Fruit fly (Drosophila melanogaster) whole organism, wandering third instar larva: ENCODE results near the gene peb.

Source experiments
- Abd-B ChIP-seq: fragments of >200 bp; optimal IDR thresholded peaks from 2 replicates; lab custom pipeline; 2017; ENCODE audit warnings: missing biosample characterization, missing genetic modification characterization
- CG32264 ChIP-seq: fragments of 200-800 bp; sonication (Bioruptor generic); optimal IDR thresholded peaks from 2 replicates; lab custom pipeline; 2016; ENCODE audit warnings: missing biosample characterization, missing genetic modification characterization
- CrebA ChIP-seq: fragments of 200-800 bp; sonication (Bioruptor generic); optimal IDR thresholded peaks from 2 replicates; lab custom pipeline; 2016; ENCODE audit warnings: missing biosample characterization, mild to moderate bottlenecking, missing genetic modification characterization, borderline replicate concordance
- Dfd ChIP-seq: fragments of >200 bp; optimal IDR thresholded peaks from 2 replicates; lab custom pipeline; 2017; ENCODE audit warnings: missing biosample characterization, missing genetic modification characterization
- Dif ChIP-seq: fragments of 200-275, 200-300 bp; sonication (Bioruptor generic); optimal IDR thresholded peaks from 2 replicates; lab custom pipeline; 2018; ENCODE audit warnings: missing biosample characterization, missing genetic modification characterization; ENCODE audit not compliant: partially characterized antibody
- GATAd ChIP-seq: sonication (Bioruptor generic); optimal IDR thresholded peaks from 2 replicates; lab custom pipeline; 2016; ENCODE audit warnings: missing biosample characterization, missing genetic modification characterization
- HLH106 ChIP-seq: fragments of 200-800 bp; optimal IDR thresholded peaks from 3 replicates; lab custom pipeline; 2019; ENCODE audit warnings: missing biosample characterization, mild to moderate bottlenecking, missing genetic modification characterization, moderate library complexity
- Hnf4 ChIP-seq: fragments of 200-800 bp; sonication (Bioruptor generic); optimal IDR thresholded peaks from 2 replicates; lab custom pipeline; 2016; ENCODE audit warnings: missing biosample characterization, mild to moderate bottlenecking, missing genetic modification characterization
- Hr78 ChIP-seq: fragments of >200 bp; optimal IDR thresholded peaks from 2 replicates; lab custom pipeline; 2017; ENCODE audit warnings: missing biosample characterization, missing genetic modification characterization
- Hr83 ChIP-seq: fragments of 200-300 bp; sonication (Bioruptor generic); optimal IDR thresholded peaks from 2 replicates; lab custom pipeline; 2016; ENCODE audit warnings: missing biosample characterization, mild to moderate bottlenecking, missing genetic modification characterization, moderate library complexity; ENCODE audit not compliant: poor library complexity, severe bottlenecking
- Jra ChIP-seq: sonication (Bioruptor generic); optimal IDR thresholded peaks from 2 replicates; lab custom pipeline; 2016; ENCODE audit warnings: missing biosample characterization, missing genetic modification characterization
- Mio ChIP-seq: sonication (Bioruptor generic); optimal IDR thresholded peaks from 2 replicates; lab custom pipeline; 2016; ENCODE audit warnings: missing biosample characterization, missing genetic modification characterization
- Myc ChIP-seq: fragments of >200 bp; optimal IDR thresholded peaks from 2 replicates; lab custom pipeline; 2017
- N ChIP-seq: fragments of >200 bp; optimal IDR thresholded peaks from 2 replicates; lab custom pipeline; 2018; ENCODE audit warnings: missing biosample characterization, missing external identifiers, missing genetic modification characterization
- OdsH ChIP-seq: fragments of 200-800 bp; sonication (Bioruptor generic); optimal IDR thresholded peaks from 2 replicates; lab custom pipeline; 2016; ENCODE audit warnings: missing biosample characterization, mild to moderate bottlenecking, missing genetic modification characterization
- Rel ChIP-seq, 2 experiments: fragments of 200-800 bp; sonication (Bioruptor generic) in 1 of 2; optimal IDR thresholded peaks; 2 replicates in 1 of 2; 3 replicates in 1 of 2; lab custom pipeline; 2016 to 2019; ENCODE audit warnings: mild to moderate bottlenecking in 2 of 2, missing biosample characterization in 2 of 2, missing genetic modification characterization in 2 of 2, moderate library complexity in 1 of 2
- Sp1 ChIP-seq: fragments of 200-800 bp; sonication (Bioruptor generic); optimal IDR thresholded peaks from 3 replicates; lab custom pipeline; 2019; ENCODE audit warnings: missing biosample characterization, mild to moderate bottlenecking, missing genetic modification characterization, moderate library complexity
- Vsx2 ChIP-seq: fragments of 200-300, 225-300 bp; sonication (Bioruptor generic); optimal IDR thresholded peaks from 2 replicates; lab custom pipeline; 2018; ENCODE audit warnings: missing biosample characterization, missing genetic modification characterization; ENCODE audit not compliant: partially characterized antibody
- br ChIP-seq: fragments of 200-800 bp; sonication (Bioruptor generic); optimal IDR thresholded peaks from 2 replicates; lab custom pipeline; 2016; ENCODE audit warnings: missing biosample characterization, missing genetic modification characterization
- brk ChIP-seq: fragments of 200-800 bp; sonication (Bioruptor generic); optimal IDR thresholded peaks from 2 replicates; lab custom pipeline; 2016; ENCODE audit warnings: missing biosample characterization, mild to moderate bottlenecking, missing genetic modification characterization
- dmrt93B ChIP-seq: fragments of 200-800 bp; sonication (Bioruptor generic); optimal IDR thresholded peaks from 2 replicates; lab custom pipeline; 2018; ENCODE audit warnings: missing biosample characterization, mild to moderate bottlenecking, missing genetic modification characterization
- dsf ChIP-seq: sonication (Bioruptor generic); optimal IDR thresholded peaks from 2 replicates; lab custom pipeline; 2016; ENCODE audit warnings: missing biosample characterization, missing genetic modification characterization, borderline replicate concordance
- ey ChIP-seq: fragments of 200-800 bp; sonication (Bioruptor generic); optimal IDR thresholded peaks from 2 replicates; lab custom pipeline; 2016; ENCODE audit warnings: missing biosample characterization, missing genetic modification characterization
- foxo ChIP-seq, 2 experiments: fragments of 200-800 bp; sonication (Bioruptor generic); optimal IDR thresholded peaks; 2 replicates in 1 of 2; 3 replicates in 1 of 2; lab custom pipeline; 2016 to 2017; ENCODE audit warnings: missing biosample characterization in 2 of 2, missing genetic modification characterization in 2 of 2
- h ChIP-seq: fragments of 200-800 bp; sonication (Bioruptor generic); optimal IDR thresholded peaks from 3 replicates; lab custom pipeline; 2016; ENCODE audit warnings: missing biosample characterization, mild to moderate bottlenecking, missing genetic modification characterization
- jim ChIP-seq: fragments of 175-275, 200-325 bp; sonication (Bioruptor generic); optimal IDR thresholded peaks from 2 replicates; lab custom pipeline; 2016; ENCODE audit warnings: missing biosample characterization, mild to moderate bottlenecking, missing genetic modification characterization
- lola ChIP-seq: fragments of >200 bp; optimal IDR thresholded peaks from 2 replicates; lab custom pipeline; 2017; ENCODE audit warnings: missing biosample characterization, missing genetic modification characterization
- pan ChIP-seq: fragments of >200 bp; optimal IDR thresholded peaks from 2 replicates; lab custom pipeline; 2017
- psq ChIP-seq: fragments of 200-800 bp; sonication (Bioruptor generic); optimal IDR thresholded peaks from 3 replicates; lab custom pipeline; 2017; ENCODE audit warnings: missing biosample characterization, mild to moderate bottlenecking, missing genetic modification characterization, moderate library complexity
- rgr ChIP-seq: fragments of 200-800 bp; sonication (Bioruptor generic); optimal IDR thresholded peaks from 3 replicates; lab custom pipeline; 2016; ENCODE audit warnings: missing biosample characterization, mild to moderate bottlenecking, missing genetic modification characterization
- sage ChIP-seq: fragments of 200-800 bp; sonication (Bioruptor generic); optimal IDR thresholded peaks from 2 replicates; lab custom pipeline; 2016; ENCODE audit warnings: missing biosample characterization, mild to moderate bottlenecking, missing genetic modification characterization
- sv ChIP-seq: fragments of 200-800 bp; sonication (Bioruptor generic); optimal IDR thresholded peaks from 3 replicates; lab custom pipeline; 2016; ENCODE audit warnings: missing biosample characterization, missing genetic modification characterization
- tai ChIP-seq: sonication (Bioruptor generic); optimal IDR thresholded peaks from 2 replicates; lab custom pipeline; 2016; ENCODE audit warnings: missing biosample characterization, missing genetic modification characterization
- usp ChIP-seq: fragments of >200 bp; optimal IDR thresholded peaks from 2 replicates; lab custom pipeline; 2017; ENCODE audit warnings: missing biosample characterization, missing genetic modification characterization
- woc ChIP-seq: sonication (Bioruptor generic); optimal IDR thresholded peaks from 2 replicates; lab custom pipeline; 2016; ENCODE audit warnings: missing biosample characterization, mild to moderate bottlenecking, missing genetic modification characterization

The peb gene

DNA sequence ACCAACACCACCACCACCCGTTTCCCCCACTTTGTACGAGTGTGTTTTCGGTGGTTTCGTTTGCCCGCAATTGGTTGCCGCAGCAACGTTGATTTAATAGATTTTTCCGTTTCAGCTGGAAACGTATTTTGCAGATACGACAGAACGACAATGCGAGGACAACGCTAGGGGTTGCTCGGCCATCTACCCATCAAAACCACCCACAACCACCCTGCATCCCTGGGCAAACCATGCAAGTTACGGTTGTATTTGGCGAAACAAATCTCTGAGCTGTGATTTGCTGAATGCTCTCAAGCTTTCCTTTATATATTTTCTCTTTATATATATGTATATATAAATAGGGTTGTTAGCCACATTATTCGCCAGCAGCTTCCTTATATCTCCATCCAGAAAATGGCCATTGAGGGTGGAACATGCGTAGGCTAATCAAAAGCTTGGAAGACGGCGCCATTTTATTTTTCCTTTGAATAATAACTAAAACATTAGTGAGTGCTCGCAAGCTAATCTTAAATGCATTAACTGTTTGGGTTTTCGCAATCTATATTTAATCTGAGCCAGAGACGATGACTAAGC, 17.4 kb upstream of the peb start:
- TF ChIP-seq Myc (no peak), psq (GFP tag; lab: Kevin White, UChicago) (no peak), N (GFP tag; lab: Kevin White, UChicago) (no peak), rgr (GFP tag; lab: Kevin White, UChicago) (no peak), woc (GFP tag; lab: Kevin White, UChicago) (no peak), ey (GFP tag; lab: Kevin White, UChicago) (no peak), Vsx2 (GFP tag; lab: Kevin White, UChicago) (no peak), Abd-B (no peak), jim (GFP tag; lab: Kevin White, UChicago) (no peak), sage (GFP tag; lab: Kevin White, UChicago) (no peak), dsf (no peak), Jra (no peak), Dif (GFP tag; lab: Kevin White, UChicago) (no peak), HLH106 (no peak), usp (GFP tag; lab: Kevin White, UChicago) (no peak), CG32264 (no peak), Hr78 (GFP tag; lab: Kevin White, UChicago) (no peak), br (no peak), lola (no peak), GATAd (GFP tag; lab: Kevin White, UChicago) (no peak)

DNA sequence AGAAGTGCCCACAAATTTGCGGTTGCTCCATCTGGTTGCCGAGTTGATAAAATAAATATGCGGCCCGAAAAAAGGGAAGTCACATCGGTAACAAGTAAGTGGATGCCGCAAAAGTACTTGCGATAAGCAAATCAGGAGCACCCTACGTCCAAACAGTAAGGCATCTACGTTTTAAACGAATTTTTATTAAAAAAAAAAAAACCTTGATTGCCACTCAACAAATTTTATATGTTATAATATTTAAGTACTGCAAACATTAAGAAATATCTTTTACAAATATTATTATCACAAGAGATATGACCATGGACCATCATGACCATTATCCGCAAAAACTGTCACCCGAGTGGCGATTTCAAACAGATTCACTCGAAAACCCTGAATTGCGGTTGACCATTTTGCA, 13.3 kb upstream of the peb start:
- TF ChIP-seq brk (GFP tag; lab: Kevin White, UChicago) (no peak), Hr83 (GFP tag; lab: Kevin White, UChicago) (no peak), OdsH (GFP tag; lab: Kevin White, UChicago) (peak; percentile 17), CG32264 (no peak), dmrt93B (GFP tag; lab: Kevin White, UChicago) (no peak), pan (no peak), HLH106 (no peak), foxo (GFP tag; optimal IDR thresholded peaks at IDR 0.05; lab: Kevin White, UChicago) (peak in 1 of 2 experiments; percentile 26), Rel (GFP tag; optimal IDR thresholded peaks at IDR 0.05; lab: Kevin White, UChicago) (no peak), Rel (tag; optimal IDR thresholded peaks at IDR 0.05; lab: Kevin White, UChicago) (peak; percentile 58), Sp1 (GFP tag; lab: Kevin White, UChicago) (no peak), woc (GFP tag; lab: Kevin White, UChicago) (no peak), h (peak; percentile 38)
- TF ChIP-seq, all 38 proteins: peak for 4

DNA sequence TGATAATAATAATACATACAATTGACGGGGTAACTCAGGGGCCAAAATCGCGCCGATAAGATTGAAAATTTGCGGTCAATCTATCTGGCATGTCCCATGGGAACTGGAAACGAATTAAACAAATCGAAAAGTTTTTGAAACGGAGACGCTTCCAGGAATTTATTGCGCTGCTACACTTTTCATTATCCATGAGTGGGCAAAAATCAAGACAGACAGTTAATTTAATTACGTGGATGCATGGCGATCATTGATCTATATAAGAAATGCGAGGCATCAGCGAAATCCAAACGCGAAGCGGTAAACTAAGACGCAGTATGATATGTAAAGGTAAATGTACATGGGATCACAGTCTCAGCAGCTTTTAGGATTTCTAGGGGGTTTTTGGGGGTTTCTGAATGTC, 12.8 kb upstream of the peb start:
- no peak for TF ChIP-seq Dfd (GFP tag; lab: Kevin White, UChicago)
- no peak for TF ChIP-seq sv (GFP tag; lab: Kevin White, UChicago)
- TF ChIP-seq brk (GFP tag; lab: Kevin White, UChicago) = no peak
- no peak for TF ChIP-seq Dif (GFP tag; lab: Kevin White, UChicago)
- no peak for TF ChIP-seq pan

DNA sequence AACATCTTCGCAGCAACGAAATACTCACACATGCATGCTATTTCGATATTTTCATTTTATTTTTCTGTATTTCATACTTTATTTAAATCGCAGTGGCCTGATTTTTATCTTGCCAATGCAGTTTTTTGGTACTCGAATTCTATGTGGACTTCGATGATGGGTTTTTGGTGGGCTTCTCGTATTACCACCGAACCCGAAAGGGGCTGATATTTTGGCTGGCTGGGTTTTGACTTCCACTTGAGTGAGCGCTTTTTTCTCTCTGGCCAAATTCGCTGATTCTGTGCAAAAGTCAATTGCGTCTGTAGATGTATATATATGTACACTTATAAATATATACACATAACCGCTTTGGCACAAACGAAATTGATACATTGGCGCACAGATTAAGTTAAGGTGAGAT, 12.1 kb upstream of the peb start:
- TF ChIP-seq Hr78 (GFP tag; lab: Kevin White, UChicago) = no peak
- TF ChIP-seq brk (GFP tag; lab: Kevin White, UChicago) = no peak
- no peak for TF ChIP-seq br
- no peak for TF ChIP-seq lola
- no peak for TF ChIP-seq sv (GFP tag; lab: Kevin White, UChicago)
- no peak for TF ChIP-seq Hnf4
- no peak for TF ChIP-seq pan
- no peak for TF ChIP-seq GATAd (GFP tag; lab: Kevin White, UChicago)
- TF ChIP-seq woc (GFP tag; lab: Kevin White, UChicago) = no peak
- TF ChIP-seq h = no peak

DNA sequence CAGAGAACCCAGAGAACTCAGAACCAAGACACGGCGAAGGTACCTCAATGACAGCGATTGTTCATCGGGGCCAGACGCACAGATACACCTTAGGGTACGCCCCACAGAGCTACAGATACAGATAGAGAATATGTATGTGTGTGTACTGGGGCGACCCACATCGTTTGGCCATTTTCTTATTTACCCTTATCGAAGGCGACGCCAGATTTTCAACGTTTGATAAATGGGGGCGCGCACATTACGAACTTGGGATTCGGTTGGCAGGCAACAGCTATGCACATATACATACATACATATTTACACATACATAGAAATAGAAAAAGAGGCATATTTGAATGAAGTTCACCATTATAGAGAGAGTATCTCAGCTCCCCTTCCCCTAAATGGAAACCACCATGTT, 10.9 kb upstream of the peb start:
- TF ChIP-seq tai (no peak), Abd-B (no peak), Hr83 (GFP tag; lab: Kevin White, UChicago) (no peak), Dif (GFP tag; lab: Kevin White, UChicago) (no peak), br (no peak), rgr (GFP tag; lab: Kevin White, UChicago) (no peak), Jra (no peak), HLH106 (no peak), CrebA (no peak), pan (no peak), GATAd (GFP tag; lab: Kevin White, UChicago) (no peak), Mio (GFP tag; lab: Kevin White, UChicago) (no peak), Myc (no peak), usp (GFP tag; lab: Kevin White, UChicago) (no peak), Rel (GFP tag; optimal IDR thresholded peaks at IDR 0.05; lab: Kevin White, UChicago) (no peak), Rel (tag; optimal IDR thresholded peaks at IDR 0.05; lab: Kevin White, UChicago) (no peak)
